Fruit fly (Drosophila melanogaster): ENCODE results near the gene CG42233.

The CG42233 gene

DNA sequence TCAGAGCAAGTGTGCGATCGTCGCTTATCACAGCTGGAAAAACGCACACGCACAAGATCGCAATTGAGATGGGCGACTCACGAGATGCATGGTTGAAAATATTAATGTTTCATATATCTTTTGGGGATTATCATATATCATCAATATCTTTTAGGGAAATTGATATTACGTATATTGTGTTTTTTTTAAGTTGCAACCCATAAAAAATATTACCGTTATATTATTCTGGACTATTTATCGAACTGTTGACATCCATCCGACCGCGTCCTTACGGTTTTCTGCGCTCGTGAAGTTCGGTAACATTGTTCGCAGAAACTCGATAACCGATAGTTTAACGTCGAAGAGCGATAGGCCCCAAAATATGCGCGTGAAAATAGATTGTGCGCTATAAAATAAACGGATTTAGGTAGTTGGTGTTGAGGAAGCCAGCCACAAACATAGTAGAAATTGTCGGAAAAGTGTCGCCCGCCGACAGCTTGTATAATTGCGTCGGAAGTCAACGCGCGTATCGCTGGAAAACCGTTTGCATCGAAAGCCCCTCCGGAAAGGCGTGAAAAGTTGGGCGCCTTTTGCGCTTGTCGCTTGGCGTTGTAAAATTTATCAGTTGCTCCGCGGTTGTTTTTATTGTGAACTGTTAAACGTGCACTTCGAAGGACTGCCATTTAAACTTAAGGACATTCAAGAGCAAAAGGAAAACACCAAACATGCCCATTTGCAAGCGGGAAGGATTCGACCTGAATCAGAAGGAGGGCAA lies 11.2 kb downstream of the CG42233 start, which contains the start of the genes Mccc1 and Acf (continued):
- TF ChIP-seq slbo (GFP tag; IDR thresholded peaks at IDR 0.05): peak; percentile 43
- TF ChIP-seq Lpt (GFP tag; optimal IDR thresholded peaks at IDR 0.05): no peak
- no peak; the same call in 1 of the 2 replicates for TF ChIP-seq Adf1 (GFP tag; IDR thresholded peaks at IDR 0.05)
- peak; percentile 4 for TF ChIP-seq ftz-f1 (GFP tag; optimal IDR thresholded peaks at IDR 0.05)
- TF ChIP-seq CG14710 (tag; optimal IDR thresholded peaks at IDR 0.05): peak; percentile 60
- TF ChIP-seq CG31441 (GFP tag; IDR thresholded peaks at IDR 0.05): no peak
- TF ChIP-seq fd64A (GFP tag; optimal IDR thresholded peaks at IDR 0.05): no peak
- TF ChIP-seq CG12219 (GFP tag; optimal IDR thresholded peaks at IDR 0.05): no peak
- TF ChIP-seq Dref (GFP tag; IDR thresholded peaks at IDR 0.05): peak; percentile 71
- TF ChIP-seq luna (GFP tag; optimal IDR thresholded peaks at IDR 0.05): no peak
- no peak for TF ChIP-seq MTF-1 (GFP tag; optimal IDR thresholded peaks at IDR 0.05; ENCODE audit: borderline replicate concordance)
- TF ChIP-seq en (GFP tag; optimal IDR thresholded peaks at IDR 0.05): no peak
- TF ChIP-seq Dip3 (GFP tag; optimal IDR thresholded peaks at IDR 0.05): peak; percentile 26
- peak; percentile 48; the same call in 1 of the 3 replicates for TF ChIP-seq CG14860 (GFP tag; IDR thresholded peaks at IDR 0.05; ENCODE audit: partially characterized antibody)
- no peak for TF ChIP-seq chn (GFP tag; optimal IDR thresholded peaks at IDR 0.05)
- no peak for TF ChIP-seq CG7372 (GFP tag; IDR thresholded peaks at IDR 0.05)
- no peak for TF ChIP-seq CG14667 (GFP tag; IDR thresholded peaks at IDR 0.05)
- no peak for TF ChIP-seq dmrt11E (tag; optimal IDR thresholded peaks at IDR 0.05)
- TF ChIP-seq h (optimal IDR thresholded peaks at IDR 0.05): no peak
- no peak for TF ChIP-seq H15 (GFP tag; IDR thresholded peaks at IDR 0.05)
- peak; percentile 0 for TF ChIP-seq MESR4 (GFP tag; optimal IDR thresholded peaks at IDR 0.05)
- peak; percentile 76 for TF ChIP-seq HLH4C (GFP tag; IDR thresholded peaks at IDR 0.05; ENCODE audit: partially characterized antibody)
- no peak for TF ChIP-seq CG6765 (GFP tag; optimal IDR thresholded peaks at IDR 0.05)
- peak; percentile 33 for TF ChIP-seq crc (GFP tag; optimal IDR thresholded peaks at IDR 0.05)
- no peak for TF ChIP-seq salm (tag; optimal IDR thresholded peaks at IDR 0.05)
- peak; percentile 69 for TF ChIP-seq Scr (GFP tag; IDR thresholded peaks at IDR 0.05; ENCODE audit: partially characterized antibody)
- peak; percentile 83 for TF ChIP-seq Sry-δ (GFP tag; optimal IDR thresholded peaks at IDR 0.05)
- no peak for TF ChIP-seq Dip2 (GFP tag; IDR thresholded peaks at IDR 0.05)
- peak; percentile 52 for TF ChIP-seq CG1603 (tag; optimal IDR thresholded peaks at IDR 0.05)
- TF ChIP-seq gce (GFP tag; IDR thresholded peaks at IDR 0.05): no peak
- no peak for TF ChIP-seq run (tag; optimal IDR thresholded peaks at IDR 0.05)
- no peak for TF ChIP-seq dm (GFP tag; optimal IDR thresholded peaks at IDR 0.05)
- no peak for TF ChIP-seq ara (GFP tag; IDR thresholded peaks at IDR 0.05)
- TF ChIP-seq kay (GFP tag; optimal IDR thresholded peaks at IDR 0.05): peak; percentile 11
- peak in 1 of 2 experiments; percentile 31 for TF ChIP-seq chif (GFP tag; optimal IDR thresholded peaks at IDR 0.05)
- TF ChIP-seq CkIIα-i1 (GFP tag; IDR thresholded peaks at IDR 0.05): no peak
- no peak for TF ChIP-seq corto (GFP tag; optimal IDR thresholded peaks at IDR 0.05)
- TF ChIP-seq CG14441 (GFP tag; IDR thresholded peaks at IDR 0.05): peak; percentile 33; the same call in 1 of the 2 replicates
- TF ChIP-seq CG18011 (GFP tag; optimal IDR thresholded peaks at IDR 0.05): no peak
- TF ChIP-seq jing (GFP tag; optimal IDR thresholded peaks at IDR 0.05): no peak
- TF ChIP-seq CrebB (tag; optimal IDR thresholded peaks at IDR 0.05): no peak
- TF ChIP-seq trem (tag; optimal IDR thresholded peaks at IDR 0.05): peak; percentile 54
- no peak for TF ChIP-seq CG8089 (GFP tag; optimal IDR thresholded peaks at IDR 0.05)
- TF ChIP-seq knrl (GFP tag; IDR thresholded peaks at IDR 0.05; ENCODE audit: partially characterized antibody): peak; percentile 65; the same call in 2 of the 3 replicates
- no peak for TF ChIP-seq CG10147 (GFP tag; optimal IDR thresholded peaks at IDR 0.05)
- no peak for TF ChIP-seq CG1832 (GFP tag; optimal IDR thresholded peaks at IDR 0.05)
- TF ChIP-seq CG3838 (GFP tag; optimal IDR thresholded peaks at IDR 0.05): no peak
- no peak for TF ChIP-seq NC2α (GFP tag; optimal IDR thresholded peaks at IDR 0.05)
- TF ChIP-seq lab (GFP tag; optimal IDR thresholded peaks at IDR 0.05): no peak
- no peak for TF ChIP-seq CG5180 (GFP tag; optimal IDR thresholded peaks at IDR 0.05)

All from whole organism, embryonic.